Worm (Caenorhabditis elegans) whole organism, L4 larva: ENCODE data around the gene nhr-234.

ENCODE experiments used
- nhr-76 ChIP-seq: fragments of 150-350 bp; optimal IDR thresholded peaks from 2 replicates; lab custom pipeline; 2014; ENCODE audit warnings: missing biosample characterization, missing genetic modification characterization
- unc-39 ChIP-seq: sonication (generic microtip); optimal IDR thresholded peaks from 2 replicates; lab custom pipeline; 2017; ENCODE audit warnings: missing biosample characterization, missing genetic modification characterization
- ztf-11 ChIP-seq: fragments of 150-350 bp; optimal IDR thresholded peaks from 2 replicates; lab custom pipeline; 2014; ENCODE audit warnings: missing biosample characterization, missing genetic modification characterization

DNA sequence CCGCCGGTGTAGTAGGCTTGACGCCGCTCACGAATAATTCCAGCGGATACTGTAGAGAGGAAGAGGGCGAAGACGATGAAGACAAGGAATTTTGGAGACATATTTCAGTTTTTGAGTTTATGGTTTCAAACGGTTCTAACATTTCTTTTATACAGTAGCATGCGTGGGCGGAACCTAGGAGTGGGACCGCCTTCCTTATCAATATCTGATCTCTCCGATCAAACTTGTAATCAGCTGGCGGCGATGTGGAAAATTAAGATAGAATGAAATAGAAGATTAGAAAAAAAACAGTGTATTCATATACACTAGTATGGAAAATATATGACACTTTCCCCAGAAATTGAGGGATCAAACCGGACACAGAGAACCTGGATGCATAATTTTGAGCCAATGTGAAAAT is 17.2 kb upstream of the nhr-234 start, which contains the start of gene nspe-2:
- TF ChIP-seq ztf-11 (tag; lab: Kevin White, UChicago) (no peak), unc-39 (no peak), nhr-76 (no peak)
